Worm (Caenorhabditis elegans) whole organism, L3 larva: ENCODE results near the gene acr-25.

Source experiments
- ama-1 ChIP-seq: fragments of 150-350 bp; optimal IDR thresholded peaks from 2 replicates; lab custom pipeline; 2018
- egl-27 ChIP-seq: sonication (generic microtip); optimal IDR thresholded peaks from 4 replicates; lab custom pipeline; 2017; ENCODE audit warnings: missing biosample characterization, missing genetic modification reagents, missing genetic modification characterization
- hmg-11 ChIP-seq: sonication (generic microtip); optimal IDR thresholded peaks from 2 replicates; lab custom pipeline; 2016; ENCODE audit warnings: missing genetic modification characterization, missing compliant biosample characterization
- lin-15B ChIP-seq: fragments of 150-350 bp; optimal IDR thresholded peaks from 2 replicates; lab custom pipeline; 2014; ENCODE audit warnings: missing biosample characterization, missing genetic modification characterization
- nhr-11 ChIP-seq: fragments of 150-350 bp; optimal IDR thresholded peaks from 2 replicates; lab custom pipeline; 2014; ENCODE audit warnings: missing biosample characterization, missing genetic modification characterization
- nhr-76 ChIP-seq: fragments of 150-350 bp; sonication (generic microtip); optimal IDR thresholded peaks from 5 replicates; lab custom pipeline; 2014; ENCODE audit warnings: missing biosample characterization, missing genetic modification characterization

DNA sequence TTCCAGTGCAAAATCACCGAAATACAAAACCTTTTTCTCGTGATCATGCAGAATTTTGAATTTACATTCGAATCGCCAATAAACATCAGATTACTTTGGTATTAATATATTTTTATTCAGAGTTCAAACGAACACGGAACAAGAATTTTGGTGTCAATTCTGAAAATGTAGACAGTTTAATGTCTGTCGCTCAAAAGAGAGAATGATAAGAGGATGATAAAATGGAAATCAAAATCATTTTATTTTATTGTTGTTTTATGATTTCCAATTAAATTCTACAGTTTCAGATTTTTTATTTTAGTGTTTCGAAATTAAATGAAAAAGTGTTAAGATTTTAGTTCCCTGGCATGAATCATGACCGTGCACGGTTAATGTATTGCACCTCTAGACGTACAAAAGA lies 31.7 kb upstream of the acr-25 start:
- no peak for TF ChIP-seq lin-15B (tag; lab: Kevin White, UChicago)
- TF ChIP-seq nhr-76 (tag; lab: Kevin White, UChicago): no peak
- TF ChIP-seq egl-27: no peak
- no peak for TF ChIP-seq nhr-11 (tag; lab: Kevin White, UChicago)
- TF ChIP-seq ama-1 (lab: Kevin White, UChicago): no peak
- TF ChIP-seq hmg-11 (tag; lab: Kevin White, UChicago): no peak
